Worm (Caenorhabditis elegans): ENCODE results near the gene Y47G7B.2.

The Y47G7B.2 gene

ce11 chrII:2736156-2736728, 28.4 kb upstream of the Y47G7B.2 start, which contains the start of gene T05A8.8:
TSS of gene T05A8.8 (plus strand) at chrII:2736678.
- peak; percentile 67 for TF ChIP-seq egl-43 (GFP tag; IDR thresholded peaks at IDR 0.05)
- TF ChIP-seq vab-7 (GFP tag; IDR thresholded peaks at IDR 0.05), result 0 out of 2 replicates have a peak, but pooled peaks have one; percentile 35
- 0 out of 2 replicates have a peak, but pooled peaks have one; percentile 36 for TF ChIP-seq D1046.2 (GFP tag; IDR thresholded peaks at IDR 0.05)
- 0 out of 2 replicates have a peak, but pooled peaks have one; percentile 48 for TF ChIP-seq lim-7 (GFP tag; IDR thresholded peaks at IDR 0.05)
- no peak for TF ChIP-seq nhr-48 (tag; optimal IDR thresholded peaks at IDR 0.05)
- no peak for TF ChIP-seq F44E2.7 (GFP tag; IDR thresholded peaks at IDR 0.05)
- peak in 1 of 2 experiments; percentile 51 for TF ChIP-seq unc-62 (GFP tag; optimal IDR thresholded peaks at IDR 0.05 in 1 of 2)
- TF ChIP-seq unc-62 (tag; optimal IDR thresholded peaks at IDR 0.05), result no peak
- TF ChIP-seq F26F4.8 (GFP tag; conservative IDR thresholded peaks at IDR 0.05), result peak; percentile 70; the same call in 1 of the 2 replicates
- TF ChIP-seq ZK546.5 (tag; optimal IDR thresholded peaks at IDR 0.05), result no peak
- TF ChIP-seq madf-5 (GFP tag; IDR thresholded peaks at IDR 0.05), result 0 out of 4 replicates have a peak, but pooled peaks have one; percentile 27 to 41
- TF ChIP-seq madf-9 (GFP tag; conservative IDR thresholded peaks at IDR 0.05), result 0 out of 2 replicates have a peak, but pooled peaks have one; percentile 15
- 0 out of 2 replicates have a peak, but pooled peaks have one; percentile 5 for TF ChIP-seq dmd-8 (GFP tag; IDR thresholded peaks at IDR 0.05)
- TF ChIP-seq Y75B8A.6 (GFP tag; IDR thresholded peaks at IDR 0.05), result 0 out of 2 replicates have a peak, but pooled peaks have one; percentile 34

- TF ChIP-seq pha-4 (GFP tag; IDR thresholded peaks at IDR 0.05), result no peak
- no peak for TF ChIP-seq pha-4 (tag; optimal IDR thresholded peaks at IDR 0.05)
- TF ChIP-seq zfp-2 (tag; optimal IDR thresholded peaks at IDR 0.05), result no peak
- TF ChIP-seq nhr-102 (tag; optimal IDR thresholded peaks at IDR 0.05), result no peak
- TF ChIP-seq hif-1 (tag; optimal IDR thresholded peaks at IDR 0.05), result no peak
- TF ChIP-seq ztf-7 (tag; optimal IDR thresholded peaks at IDR 0.05), result no peak
- 0 out of 2 replicates have a peak, but pooled peaks have one; percentile 44 for TF ChIP-seq tra-1 (GFP tag; IDR thresholded peaks at IDR 0.05)
- TF ChIP-seq lsy-2 (tag; optimal IDR thresholded peaks at IDR 0.05), result no peak
- TF ChIP-seq Y48G9A.11 (GFP tag; IDR thresholded peaks at IDR 0.05), result peak; percentile 66
- TF ChIP-seq cey-2 (tag; optimal IDR thresholded peaks at IDR 0.05; ENCODE audit: borderline replicate concordance, insufficient read depth), result no peak
- TF ChIP-seq aly-2 (tag; optimal IDR thresholded peaks at IDR 0.05), result no peak
- no peak for TF ChIP-seq ceh-62 (tag; optimal IDR thresholded peaks at IDR 0.05)
- no peak for TF ChIP-seq php-3 (GFP tag; IDR thresholded peaks at IDR 0.05)
- TF ChIP-seq F49E8.2 (tag; optimal IDR thresholded peaks at IDR 0.05; ENCODE audit: borderline replicate concordance), result no peak
- TF ChIP-seq lin-29 (GFP tag; IDR thresholded peaks at IDR 0.05), result no peak
- no peak for TF ChIP-seq fos-1 (tag; optimal IDR thresholded peaks at IDR 0.05)
- TF ChIP-seq ZK337.2 (GFP tag; IDR thresholded peaks at IDR 0.05), result no peak
- TF ChIP-seq snpc-1.2 (GFP tag; IDR thresholded peaks at IDR 0.05), result peak; percentile 65
- no peak for TF ChIP-seq nhr-111 (GFP tag; optimal IDR thresholded peaks at IDR 0.05)
- peak; percentile 11; the same call in 1 of the 2 replicates for TF ChIP-seq ceh-20 (GFP tag; IDR thresholded peaks at IDR 0.05)
- TF ChIP-seq F26F4.8 (GFP tag; conservative IDR thresholded peaks at IDR 0.05), result peak; percentile 64; the same call in 1 of the 2 replicates
- TF ChIP-seq jun-1 (tag; optimal IDR thresholded peaks at IDR 0.05), result no peak
- peak; percentile 46 for TF ChIP-seq lin-13 (GFP tag; optimal IDR thresholded peaks at IDR 0.05)
- TF ChIP-seq arid-1 (GFP tag; conservative IDR thresholded peaks at IDR 0.05), result no peak
- no peak for TF ChIP-seq nhr-11 (tag; optimal IDR thresholded peaks at IDR 0.05)
- TF ChIP-seq F37D6.2 (tag; optimal IDR thresholded peaks at IDR 0.05), result no peak
- TF ChIP-seq mep-1 (tag; optimal IDR thresholded peaks at IDR 0.05), result no peak
- no peak for TF ChIP-seq unc-130 (GFP tag; optimal IDR thresholded peaks at IDR 0.05)
- 0 out of 2 replicates have a peak, but pooled peaks have one; percentile 71 for TF ChIP-seq F44E2.7 (GFP tag; IDR thresholded peaks at IDR 0.05)
- TF ChIP-seq zip-11 (GFP tag; IDR thresholded peaks at IDR 0.05), result no peak
- TF ChIP-seq R02D3.7 (tag; optimal IDR thresholded peaks at IDR 0.05), result no peak
- no peak for TF ChIP-seq daf-8 (GFP tag; IDR thresholded peaks at IDR 0.05)
- no peak for TF ChIP-seq mxl-2 (GFP tag; conservative IDR thresholded peaks at IDR 0.05)
- TF ChIP-seq ama-1 (optimal IDR thresholded peaks at IDR 0.05), result no peak
- TF ChIP-seq unc-39 (tag; optimal IDR thresholded peaks at IDR 0.05), result no peak
- TF ChIP-seq snpc-4 (tag; optimal IDR thresholded peaks at IDR 0.05), result no peak
- peak; percentile 79 for TF ChIP-seq set-16 (GFP tag; IDR thresholded peaks at IDR 0.05)
- TF ChIP-seq D1046.2 (GFP tag; IDR thresholded peaks at IDR 0.05), result 0 out of 2 replicates have a peak, but pooled peaks have one; percentile 19
Observed at ce11 chrII:2735644-2736043, 27.8 kb upstream of the Y47G7B.2 start.
